Fruit fly (Drosophila melanogaster): ENCODE measurements around the gene CG15177.

Gene CG15177

DNA sequence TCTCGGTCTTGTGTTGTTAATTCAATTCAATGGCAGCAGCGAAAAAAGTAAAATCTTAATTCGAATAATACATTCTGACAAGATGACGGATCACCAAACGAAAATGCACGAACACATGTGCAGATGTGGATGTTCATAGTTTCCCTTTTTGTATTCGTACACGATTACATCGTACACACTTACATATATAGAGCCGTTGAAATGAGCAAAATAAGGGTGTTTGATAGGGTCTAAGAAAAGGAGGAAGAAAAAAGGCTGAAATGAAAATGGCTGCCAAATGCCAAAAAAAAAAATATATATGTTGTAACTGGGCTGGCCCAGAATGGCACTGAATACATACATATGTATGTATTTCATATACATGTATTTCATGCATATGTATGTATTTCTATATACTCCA is 39.1 kb upstream of the CG15177 start:
- TF ChIP-seq cg (GFP tag; optimal IDR thresholded peaks at IDR 0.05) (peak; percentile 44), ftz-f1 (GFP tag; optimal IDR thresholded peaks at IDR 0.05) (no peak), ATbp (GFP tag; optimal IDR thresholded peaks at IDR 0.05) (no peak), odd (GFP tag; optimal IDR thresholded peaks at IDR 0.05) (no peak), CG8765 (GFP tag; IDR thresholded peaks at IDR 0.05) (no peak), zen2 (GFP tag; IDR thresholded peaks at IDR 0.05; ENCODE audit: partially characterized antibody) (no peak), Chrac-16 (GFP tag; optimal IDR thresholded peaks at IDR 0.05) (no peak), CG7372 (GFP tag; IDR thresholded peaks at IDR 0.05) (no peak), caup (GFP tag; optimal IDR thresholded peaks at IDR 0.05; ENCODE audit: severe bottlenecking) (no peak), sd (tag; optimal IDR thresholded peaks at IDR 0.05) (no peak), stwl (tag; optimal IDR thresholded peaks at IDR 0.05) (no peak), Abd-B (GFP tag; optimal IDR thresholded peaks at IDR 0.05) (no peak), CG11723 (GFP tag; optimal IDR thresholded peaks at IDR 0.05) (no peak), disco-r (GFP tag; optimal IDR thresholded peaks at IDR 0.05) (no peak), Bdp1 (GFP tag; optimal IDR thresholded peaks at IDR 0.05) (no peak), CG31365 (tag; optimal IDR thresholded peaks at IDR 0.05) (no peak), org-1 (GFP tag; optimal IDR thresholded peaks at IDR 0.05) (no peak), Dip2 (GFP tag; IDR thresholded peaks at IDR 0.05) (no peak), sqz (GFP tag; optimal IDR thresholded peaks at IDR 0.05) (peak; percentile 28), HmgZ (tag; optimal IDR thresholded peaks at IDR 0.05) (no peak), CG10274 (GFP tag; optimal IDR thresholded peaks at IDR 0.05) (no peak), Nf-YC (tag; optimal IDR thresholded peaks at IDR 0.05) (peak; percentile 24), CG1792 (GFP tag; optimal IDR thresholded peaks at IDR 0.05) (no peak), unpg (GFP tag; optimal IDR thresholded peaks at IDR 0.05) (no peak), pfk (GFP tag; optimal IDR thresholded peaks at IDR 0.05) (no peak), CG14860 (GFP tag; IDR thresholded peaks at IDR 0.05; ENCODE audit: partially characterized antibody) (no peak), Nf-YB (GFP tag; optimal IDR thresholded peaks at IDR 0.05) (peak; percentile 60), pros (GFP tag; optimal IDR thresholded peaks at IDR 0.05) (peak; percentile 55), CG1647 (GFP tag; optimal IDR thresholded peaks at IDR 0.05) (no peak)

dm6 chr3R:6667245-6667644 is 38.1 kb upstream of the CG15177 start:
- no peak for TF ChIP-seq sim (GFP tag; IDR thresholded peaks at IDR 0.05)
- no peak for TF ChIP-seq inv (GFP tag; IDR thresholded peaks at IDR 0.05; ENCODE audit: partially characterized antibody)
- no peak for TF ChIP-seq zen2 (GFP tag; IDR thresholded peaks at IDR 0.05; ENCODE audit: partially characterized antibody)
- TF ChIP-seq so (GFP tag; IDR thresholded peaks at IDR 0.05), result no peak
- TF ChIP-seq CG4820 (GFP tag; optimal IDR thresholded peaks at IDR 0.05), result peak; percentile 11
- no peak for TF ChIP-seq tin (GFP tag; optimal IDR thresholded peaks at IDR 0.05)
- no peak for TF ChIP-seq Eip74EF (GFP tag; optimal IDR thresholded peaks at IDR 0.05)
- TF ChIP-seq gro (GFP tag; optimal IDR thresholded peaks at IDR 0.05), result no peak
- peak; percentile 73 for TF ChIP-seq gsb-n (tag; optimal IDR thresholded peaks at IDR 0.05)
- TF ChIP-seq chn (GFP tag; optimal IDR thresholded peaks at IDR 0.05), result no peak
- TF ChIP-seq H15 (GFP tag; IDR thresholded peaks at IDR 0.05), result no peak
- peak; percentile 31; the same call in 1 of the 2 replicates for TF ChIP-seq CG31441 (GFP tag; IDR thresholded peaks at IDR 0.05)
- TF ChIP-seq al (GFP tag; IDR thresholded peaks at IDR 0.05), result no peak
- no peak for TF ChIP-seq Ravus (GFP tag; IDR thresholded peaks at IDR 0.05)
- no peak for TF ChIP-seq ftz-f1 (GFP tag; optimal IDR thresholded peaks at IDR 0.05)
- TF ChIP-seq Sox100B (GFP tag; optimal IDR thresholded peaks at IDR 0.05), result peak; percentile 20
- TF ChIP-seq ase (GFP tag; IDR thresholded peaks at IDR 0.05), result no peak
- no peak for TF ChIP-seq h (optimal IDR thresholded peaks at IDR 0.05)
- peak; percentile 48 for TF ChIP-seq Asciz (GFP tag; optimal IDR thresholded peaks at IDR 0.05)
- no peak for TF ChIP-seq CG10565 (GFP tag; optimal IDR thresholded peaks at IDR 0.05)
- TF ChIP-seq CG13894 (tag; optimal IDR thresholded peaks at IDR 0.05), result no peak
- TF ChIP-seq Bgb (GFP tag; IDR thresholded peaks at IDR 0.05; ENCODE audit: partially characterized antibody), result no peak
- no peak for TF ChIP-seq CG17359 (tag; optimal IDR thresholded peaks at IDR 0.05)
- peak; percentile 7 for TF ChIP-seq kni (GFP tag; optimal IDR thresholded peaks at IDR 0.05)
- peak; percentile 69 for TF ChIP-seq ara (GFP tag; IDR thresholded peaks at IDR 0.05)
- no peak for TF ChIP-seq CG10274 (GFP tag; optimal IDR thresholded peaks at IDR 0.05)
